Fruit fly (Drosophila melanogaster) whole organism, pupa: Measurements from ENCODE around the gene CG11550.

ENCODE experiments used
- CG10348 ChIP-seq: fragments of 200-800 bp; sonication (Bioruptor generic); IDR thresholded peaks from 2 replicates; pipeline ENCODE4 v1.3.6; 2022; ENCODE audit warnings: missing biosample characterization, missing genetic modification characterization
- CG12605 ChIP-seq: fragments of 200-800 bp; sonication (Bioruptor generic); IDR thresholded peaks from 2 replicates; pipeline ENCODE4 v1.3.6; 2022; ENCODE audit warnings: missing biosample characterization, missing genetic modification characterization
- CG13204 ChIP-seq: fragments of 200-800 bp; sonication (Bioruptor generic); optimal IDR thresholded peaks from 2 replicates; lab custom pipeline; 2018; ENCODE audit warnings: missing biosample characterization, mild to moderate bottlenecking, missing genetic modification characterization, moderate library complexity
- CG14655 ChIP-seq: fragments of 200-800 bp; sonication (Bioruptor generic); optimal IDR thresholded peaks from 3 replicates; lab custom pipeline; 2017; ENCODE audit warnings: mild to moderate bottlenecking, missing biosample characterization, missing genetic modification reagents, missing genetic modification characterization
- CG15710 ChIP-seq: fragments of 200-800 bp; sonication (Bioruptor generic); optimal IDR thresholded peaks from 2 replicates; lab custom pipeline; 2018; ENCODE audit warnings: missing biosample characterization, mild to moderate bottlenecking, missing genetic modification characterization, moderate library complexity
- CG17806 ChIP-seq: fragments of 200-800 bp; sonication (Bioruptor generic); optimal IDR thresholded peaks from 2 replicates; lab custom pipeline; 2018; ENCODE audit warnings: missing biosample characterization, mild to moderate bottlenecking, missing genetic modification characterization, moderate library complexity
- CG32121 ChIP-seq: fragments of 200-800 bp; sonication (Bioruptor generic); IDR thresholded peaks from 2 replicates; pipeline ENCODE4 v1.3.6; 2022; ENCODE audit warnings: missing biosample characterization, missing genetic modification characterization
- CG34367 ChIP-seq: fragments of 200-800 bp; sonication (Bioruptor generic); optimal IDR thresholded peaks from 2 replicates; lab custom pipeline; 2018; ENCODE audit warnings: missing biosample characterization, mild to moderate bottlenecking, missing genetic modification characterization
- CG4496 ChIP-seq: fragments of 200-800 bp; sonication (Bioruptor generic); IDR thresholded peaks from 3 replicates; pipeline ENCODE4 v1.3.6; 2022; ENCODE audit warnings: missing biosample characterization, missing genetic modification characterization
- CG8159 ChIP-seq: fragments of 200-800 bp; sonication (Bioruptor generic); optimal IDR thresholded peaks from 3 replicates; lab custom pipeline; 2018; ENCODE audit warnings: missing biosample characterization, mild to moderate bottlenecking, missing genetic modification characterization, moderate library complexity
- CG8301 ChIP-seq: fragments of 200-800 bp; sonication (Bioruptor generic); optimal IDR thresholded peaks from 2 replicates; lab custom pipeline; 2018; ENCODE audit warnings: missing biosample characterization, mild to moderate bottlenecking, missing genetic modification characterization
- CG9948 ChIP-seq: fragments of 200-800 bp; sonication (Bioruptor generic); optimal IDR thresholded peaks from 2 replicates; lab custom pipeline; 2018; ENCODE audit warnings: missing biosample characterization, mild to moderate bottlenecking, missing genetic modification characterization, moderate library complexity
- D1 ChIP-seq: fragments of 200-800 bp; sonication (Bioruptor generic); optimal IDR thresholded peaks from 2 replicates; lab custom pipeline; 2018; ENCODE audit warnings: missing biosample characterization, mild to moderate bottlenecking, missing genetic modification characterization, moderate library complexity
- EcR ChIP-seq: fragments of 200-800 bp; sonication (Bioruptor generic); optimal IDR thresholded peaks from 3 replicates; lab custom pipeline; 2019; ENCODE audit warnings: missing biosample characterization, missing genetic modification characterization, mild to moderate bottlenecking, moderate library complexity, missing genetic modification reagents
- Ets98B ChIP-seq: fragments of 200-800 bp; sonication (Bioruptor generic); IDR thresholded peaks from 2 replicates; pipeline ENCODE4 v1.3.6; 2022; ENCODE audit warnings: missing biosample characterization, missing genetic modification characterization
- Pif1A ChIP-seq: fragments of 200-800 bp; sonication (Bioruptor generic); optimal IDR thresholded peaks from 3 replicates; lab custom pipeline; 2016; ENCODE audit warnings: missing biosample characterization, missing genetic modification characterization
- Pif1B ChIP-seq: fragments of 200-800 bp; sonication (Bioruptor generic); optimal IDR thresholded peaks from 3 replicates; lab custom pipeline; 2016; ENCODE audit warnings: missing biosample characterization, missing genetic modification characterization
- Snoo ChIP-seq: fragments of 200-800 bp; sonication (Bioruptor generic); optimal IDR thresholded peaks from 3 replicates; lab custom pipeline; 2017; ENCODE audit warnings: missing biosample characterization, mild to moderate bottlenecking, missing genetic modification characterization, inconsistent platforms
- fd96Ca ChIP-seq: fragments of 200-800 bp; sonication (Bioruptor generic); IDR thresholded peaks from 3 replicates; pipeline ENCODE4 v1.3.6; 2022; ENCODE audit warnings: missing biosample characterization, missing genetic modification characterization
- gl ChIP-seq: fragments of 200-800 bp; sonication (Bioruptor generic); optimal IDR thresholded peaks from 2 replicates; lab custom pipeline; 2018; ENCODE audit warnings: missing biosample characterization, mild to moderate bottlenecking, missing genetic modification characterization
- rn ChIP-seq: fragments of 200-800 bp; sonication (Bioruptor generic); IDR thresholded peaks from 2 replicates; pipeline ENCODE4 v1.3.6; 2022; ENCODE audit warnings: missing biosample characterization, missing genetic modification characterization

CG11550 gene

dm6 chr3R:31709142-31709541, 29.5 kb upstream of the CG11550 start:
- TF ChIP-seq Ets98B (GFP tag; lab: Robert Waterston, UW) (peak; percentile 87), CG12605 (GFP tag; lab: Robert Waterston, UW) (peak; percentile 70), gl (tag; lab: Kevin White, UChicago) (no peak), Snoo (tag; lab: Kevin White, UChicago) (no peak), Pif1A (GFP tag; lab: Kevin White, UChicago) (peak; percentile 33), CG8301 (tag; lab: Kevin White, UChicago) (peak; percentile 71), CG17806 (no peak), CG14655 (peak; percentile 72), CG4496 (GFP tag; lab: Robert Waterston, UW) (peak; percentile 91), EcR (GFP tag; lab: Kevin White, UChicago) (no peak), fd96Ca (GFP tag; lab: Robert Waterston, UW) (peak; percentile 86), CG9948 (tag; lab: Kevin White, UChicago) (peak; percentile 19), CG15710 (tag; lab: Kevin White, UChicago) (no peak), CG32121 (GFP tag; lab: Robert Waterston, UW) (peak; percentile 86), CG10348 (peak; percentile 60; the same call in 1 of the 2 replicates), D1 (tag; lab: Kevin White, UChicago) (no peak), CG8159 (no peak), rn (GFP tag; lab: Robert Waterston, UW) (0 out of 2 replicates have a peak, but pooled peaks have one; percentile 41), Pif1B (GFP tag; lab: Kevin White, UChicago) (peak; percentile 12), CG13204 (GFP tag; lab: Kevin White, UChicago) (peak; percentile 2)

dm6 chr3R:31708240-31708639, 28.6 kb upstream of the CG11550 start, which contains the start of gene CG42693:
CG42693 (minus strand) TSS chr3R:31708340.
- no peak for TF ChIP-seq fd96Ca (GFP tag; lab: Robert Waterston, UW)
- TF ChIP-seq CG8159, result no peak
- no peak for TF ChIP-seq gl (tag; lab: Kevin White, UChicago)
- no peak for TF ChIP-seq rn (GFP tag; lab: Robert Waterston, UW)
- no peak for TF ChIP-seq CG8301 (tag; lab: Kevin White, UChicago)
- TF ChIP-seq CG4496 (GFP tag; lab: Robert Waterston, UW), result no peak
- no peak for TF ChIP-seq CG34367
- TF ChIP-seq Pif1B (GFP tag; lab: Kevin White, UChicago), result no peak
- TF ChIP-seq D1 (tag; lab: Kevin White, UChicago), result no peak
- no peak for TF ChIP-seq CG32121 (GFP tag; lab: Robert Waterston, UW)
- TF ChIP-seq, all 21 proteins: peak for 0

- TF ChIP-seq Snoo (tag; lab: Kevin White, UChicago) (no peak), CG8301 (tag; lab: Kevin White, UChicago) (peak; percentile 32), Ets98B (GFP tag; lab: Robert Waterston, UW) (no peak), CG9948 (tag; lab: Kevin White, UChicago) (peak; percentile 24), CG8159 (peak; percentile 52), CG34367 (no peak), CG13204 (GFP tag; lab: Kevin White, UChicago) (no peak), CG10348 (no peak), fd96Ca (GFP tag; lab: Robert Waterston, UW) (no peak), Pif1B (GFP tag; lab: Kevin White, UChicago) (no peak), CG15710 (tag; lab: Kevin White, UChicago) (no peak), CG4496 (GFP tag; lab: Robert Waterston, UW) (no peak), D1 (tag; lab: Kevin White, UChicago) (no peak), CG32121 (GFP tag; lab: Robert Waterston, UW) (no peak), CG14655 (peak; percentile 27), Pif1A (GFP tag; lab: Kevin White, UChicago) (no peak), EcR (GFP tag; lab: Kevin White, UChicago) (no peak), rn (GFP tag; lab: Robert Waterston, UW) (no peak), CG17806 (peak; percentile 35), CG12605 (GFP tag; lab: Robert Waterston, UW) (no peak), gl (tag; lab: Kevin White, UChicago) (no peak)
Measured at dm6 chr3R:31706895-31707238, 27.2 kb upstream of the CG11550 start.

dm6 chr3R:31706142-31706894, 26.6 kb upstream of the CG11550 start:
- TF ChIP-seq CG15710 (tag; lab: Kevin White, UChicago) (peak; percentile 33), CG14655 (peak; percentile 93), CG10348 (no peak), Pif1B (GFP tag; lab: Kevin White, UChicago) (peak; percentile 58), fd96Ca (GFP tag; lab: Robert Waterston, UW) (peak; percentile 85), D1 (tag; lab: Kevin White, UChicago) (no peak), CG8159 (peak; percentile 51), CG17806 (peak; percentile 62), rn (GFP tag; lab: Robert Waterston, UW) (peak; percentile 40; the same call in 1 of the 2 replicates), CG9948 (tag; lab: Kevin White, UChicago) (peak; percentile 77), CG34367 (peak; percentile 48), Ets98B (GFP tag; lab: Robert Waterston, UW) (peak; percentile 73), Pif1A (GFP tag; lab: Kevin White, UChicago) (peak; percentile 67), CG4496 (GFP tag; lab: Robert Waterston, UW) (peak; percentile 87), gl (tag; lab: Kevin White, UChicago) (peak; percentile 15), CG8301 (tag; lab: Kevin White, UChicago) (peak; percentile 86), Snoo (tag; lab: Kevin White, UChicago) (no peak), CG13204 (GFP tag; lab: Kevin White, UChicago) (no peak), CG12605 (GFP tag; lab: Robert Waterston, UW) (peak; percentile 82), EcR (GFP tag; lab: Kevin White, UChicago) (peak; percentile 85), CG32121 (GFP tag; lab: Robert Waterston, UW) (peak; percentile 42; the same call in 1 of the 2 replicates)
